Worm (Caenorhabditis elegans): ENCODE measurements around the gene phf-30.

Gene phf-30

DNA sequence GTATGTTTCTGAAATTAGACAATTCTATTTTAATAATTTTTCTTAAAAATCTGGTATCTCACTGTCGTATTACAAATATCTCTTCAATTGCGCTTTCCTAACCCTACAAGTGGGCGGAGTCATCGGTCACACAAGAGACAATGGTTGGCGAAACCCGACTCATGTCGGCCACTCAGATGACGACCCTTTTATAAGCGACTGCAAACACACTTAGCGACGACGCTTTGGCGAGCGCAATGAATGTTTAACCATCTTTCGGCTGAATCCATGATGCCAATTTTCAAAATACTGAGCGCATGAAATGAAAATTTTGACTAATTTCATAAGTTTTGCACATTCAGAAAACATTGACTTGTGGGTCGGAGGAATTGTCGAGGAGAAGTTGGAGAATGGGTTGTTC is 31.5 kb downstream of the phf-30 start (continued):
- TF ChIP-seq madf-5 (GFP tag; IDR thresholded peaks at IDR 0.05): peak in 1 of 2 experiments; percentile 99
- peak; percentile 92 for TF ChIP-seq nhr-48 (tag; optimal IDR thresholded peaks at IDR 0.05)
- peak; percentile 100 for TF ChIP-seq daf-19 (GFP tag; conservative IDR thresholded peaks at IDR 0.05)
- TF ChIP-seq ctbp-1 (GFP tag; IDR thresholded peaks at IDR 0.05): peak; percentile 99
- TF ChIP-seq zip-2 (tag; optimal IDR thresholded peaks at IDR 0.05): peak; percentile 66
- peak; percentile 72 to 86 for TF ChIP-seq lsy-2 (tag; optimal IDR thresholded peaks at IDR 0.05)
- TF ChIP-seq arid-1 (GFP tag; conservative IDR thresholded peaks at IDR 0.05): peak; percentile 99
- no peak for TF ChIP-seq unc-62 (GFP tag; optimal IDR thresholded peaks at IDR 0.05 in 1 of 2)
- TF ChIP-seq unc-62 (tag; optimal IDR thresholded peaks at IDR 0.05): no peak
- TF ChIP-seq T20F7.1 (GFP tag; optimal IDR thresholded peaks at IDR 0.05): peak; percentile 87
- peak; percentile 72 for TF ChIP-seq R02D3.7 (tag; optimal IDR thresholded peaks at IDR 0.05)
- TF ChIP-seq lin-38 (GFP tag; IDR thresholded peaks at IDR 0.05): peak; percentile 95
- TF ChIP-seq zag-1 (tag; optimal IDR thresholded peaks at IDR 0.05): peak; percentile 40
- TF ChIP-seq php-3 (GFP tag; IDR thresholded peaks at IDR 0.05): peak; percentile 99
- TF ChIP-seq nhr-11 (tag; optimal IDR thresholded peaks at IDR 0.05): peak; percentile 4
- peak; percentile 100 for TF ChIP-seq F26F4.8 (GFP tag; conservative IDR thresholded peaks at IDR 0.05)
- peak; percentile 95 for TF ChIP-seq lir-3 (tag; optimal IDR thresholded peaks at IDR 0.05)

DNA sequence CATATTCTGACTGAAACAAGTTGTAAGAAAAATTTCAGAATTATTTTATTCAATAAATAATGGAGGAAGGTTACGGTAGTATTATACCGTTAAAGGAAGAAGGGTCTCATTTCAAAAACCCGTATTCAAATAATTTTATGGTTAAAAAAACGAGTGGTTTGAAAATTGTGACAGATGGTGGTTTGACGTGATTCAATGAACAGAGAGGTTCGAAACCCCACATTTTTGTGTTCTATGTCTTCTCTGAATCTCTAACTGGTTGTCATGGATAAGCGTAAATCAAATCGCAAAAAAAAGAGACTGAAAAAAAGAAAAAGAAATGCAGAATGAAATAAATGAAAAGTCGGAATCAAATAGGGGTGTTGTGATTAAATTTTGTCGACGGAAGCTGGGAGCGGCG is 38.5 kb downstream of the phf-30 start, which contains the start of gene ZK994.6:
ZK994.6 (minus strand) TSS at position 101 of the 400 bp plus-strand sequence.
- no peak for TF ChIP-seq pqm-1 (tag; optimal IDR thresholded peaks at IDR 0.05)
- no peak for TF ChIP-seq F26F4.8 (GFP tag; conservative IDR thresholded peaks at IDR 0.05)
- no peak for TF ChIP-seq nhr-111 (GFP tag; optimal IDR thresholded peaks at IDR 0.05)
- TF ChIP-seq egl-27 (tag; optimal IDR thresholded peaks at IDR 0.05): no peak
- TF ChIP-seq madf-5 (GFP tag; IDR thresholded peaks at IDR 0.05): no peak

DNA sequence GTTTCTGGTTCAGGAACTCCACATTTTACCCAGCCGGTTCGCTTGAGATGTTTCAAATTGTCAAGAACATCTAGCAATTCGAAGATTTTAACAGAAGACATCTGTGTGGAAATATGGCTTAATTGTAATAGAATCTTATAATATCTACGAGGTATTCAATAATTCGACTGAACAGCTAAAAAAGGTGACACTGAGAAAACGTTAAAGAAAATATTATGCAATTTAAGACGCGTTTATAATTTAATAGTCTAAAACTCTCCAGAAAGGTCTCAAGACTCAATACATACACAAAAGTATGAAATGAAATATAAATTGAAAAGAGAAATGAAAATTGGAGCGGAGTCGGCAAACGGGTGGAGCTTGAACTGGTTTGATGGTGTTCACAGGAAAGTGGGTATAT is 44.5 kb downstream of the phf-30 start, which contains the start of gene F45F2.9:
F45F2.9 (minus strand) TSS at position 101 of the 400 bp plus-strand sequence.
- TF ChIP-seq set-16 (GFP tag; IDR thresholded peaks at IDR 0.05): no peak
- TF ChIP-seq ama-1 (optimal IDR thresholded peaks at IDR 0.05): no peak
- no peak for TF ChIP-seq pha-4 (GFP tag; IDR thresholded peaks at IDR 0.05)
- TF ChIP-seq pha-4 (tag; optimal IDR thresholded peaks at IDR 0.05): no peak
- no peak for TF ChIP-seq spr-3 (GFP tag; optimal IDR thresholded peaks at IDR 0.05)
- TF ChIP-seq rbr-2 (tag; optimal IDR thresholded peaks at IDR 0.05): no peak
- no peak for TF ChIP-seq lim-7 (GFP tag; IDR thresholded peaks at IDR 0.05)
- no peak for TF ChIP-seq zip-11 (GFP tag; IDR thresholded peaks at IDR 0.05)
- TF ChIP-seq egl-43 (GFP tag; IDR thresholded peaks at IDR 0.05): no peak
- no peak for TF ChIP-seq zfp-2 (tag; optimal IDR thresholded peaks at IDR 0.05)
- no peak for TF ChIP-seq mdl-1 (tag; optimal IDR thresholded peaks at IDR 0.05)
- TF ChIP-seq lin-29 (GFP tag; IDR thresholded peaks at IDR 0.05): no peak
- TF ChIP-seq ztf-11 (tag; optimal IDR thresholded peaks at IDR 0.05): no peak
- TF ChIP-seq dmd-6 (GFP tag; IDR thresholded peaks at IDR 0.05): no peak
- no peak for TF ChIP-seq saeg-2 (GFP tag; IDR thresholded peaks at IDR 0.05)

- TF ChIP-seq daf-8 (GFP tag; IDR thresholded peaks at IDR 0.05): no peak
- peak; percentile 96 for TF ChIP-seq aha-1 (tag)
Observed at ce11 chrV:8516426-8516825, 47.6 kb downstream of the phf-30 start.

ce11 chrV:8517711-8518110 is 48.9 kb downstream of the phf-30 start:
- peak in 1 of 2 experiments; percentile 82 for TF ChIP-seq unc-62 (GFP tag; optimal IDR thresholded peaks at IDR 0.05 in 1 of 2)
- no peak for TF ChIP-seq unc-62 (tag; optimal IDR thresholded peaks at IDR 0.05)
- TF ChIP-seq lin-39 (tag; optimal IDR thresholded peaks at IDR 0.05): no peak

Data from whole organism, L4 larva.